Fruit fly (Drosophila melanogaster) whole organism, embryonic: Measurements from ENCODE around the gene mon2.

Experiments
- ATbp ChIP-seq: fragments of 200-800 bp; sonication (Bioruptor generic); optimal IDR thresholded peaks from 2 replicates; lab custom pipeline; 2017; ENCODE audit warnings: missing biosample characterization, mild to moderate bottlenecking, missing genetic modification characterization, missing genetic modification reagents
- Atf-2 ChIP-seq: fragments of 200-800 bp; sonication (Bioruptor generic); optimal IDR thresholded peaks from 2 replicates; lab custom pipeline; 2016; ENCODE audit warnings: missing biosample characterization, missing genetic modification characterization
- Blimp-1 ChIP-seq: fragments of 200-800 bp; sonication (Bioruptor generic); optimal IDR thresholded peaks from 3 replicates; lab custom pipeline; 2018; ENCODE audit warnings: missing biosample characterization, missing genetic modification characterization, mild to moderate bottlenecking, moderate library complexity, missing genetic modification reagents
- CG1024 ChIP-seq: fragments of 200-800 bp; sonication (Bioruptor generic); IDR thresholded peaks from 2 replicates; pipeline ENCODE4 v1.3.6; 2022; ENCODE audit warnings: missing biosample characterization, missing genetic modification characterization
- CG10431 ChIP-seq: fragments of 200-800 bp; sonication (Bioruptor generic); optimal IDR thresholded peaks from 3 replicates; lab custom pipeline; 2018; ENCODE audit warnings: missing biosample characterization, mild to moderate bottlenecking, missing genetic modification characterization
- CG12104 ChIP-seq: fragments of 200-800 bp; sonication (Bioruptor generic); optimal IDR thresholded peaks from 3 replicates; lab custom pipeline; 2016; ENCODE audit warnings: missing biosample characterization, missing genetic modification characterization
- CG12391 ChIP-seq: fragments of 200-800 bp; sonication (Bioruptor generic); optimal IDR thresholded peaks from 3 replicates; lab custom pipeline; 2018; ENCODE audit warnings: missing biosample characterization, mild to moderate bottlenecking, missing genetic modification characterization, moderate library complexity
- CG13624 ChIP-seq: fragments of 200-800 bp; sonication (Bioruptor generic); optimal IDR thresholded peaks from 2 replicates; lab custom pipeline; 2016; ENCODE audit warnings: missing biosample characterization, missing genetic modification characterization
- CG15073 ChIP-seq: fragments of 200-800 bp; sonication (Bioruptor generic); optimal IDR thresholded peaks from 2 replicates; lab custom pipeline; 2016; ENCODE audit warnings: missing biosample characterization, missing genetic modification characterization
- CG15601 ChIP-seq: fragments of 200-800 bp; sonication (Bioruptor generic); optimal IDR thresholded peaks from 3 replicates; lab custom pipeline; 2019; ENCODE audit warnings: missing biosample characterization, mild to moderate bottlenecking, missing genetic modification characterization, moderate library complexity
- CG17612 ChIP-seq: fragments of 200-800 bp; sonication (Bioruptor generic); IDR thresholded peaks from 2 replicates; pipeline ENCODE4 v1.3.6; 2022; ENCODE audit warnings: missing biosample characterization, missing genetic modification characterization
- CG17802 ChIP-seq: fragments of 200-800 bp; sonication (Bioruptor generic); optimal IDR thresholded peaks from 2 replicates; lab custom pipeline; 2018; ENCODE audit warnings: missing biosample characterization, mild to moderate bottlenecking, missing genetic modification characterization, moderate library complexity
- CG18262 ChIP-seq: fragments of 200-800 bp; optimal IDR thresholded peaks from 3 replicates; lab custom pipeline; 2019; ENCODE audit warnings: missing biosample characterization, mild to moderate bottlenecking, missing genetic modification characterization, moderate library complexity
- CG18764 ChIP-seq: fragments of 200-800 bp; sonication (Bioruptor generic); optimal IDR thresholded peaks from 3 replicates; lab custom pipeline; 2016; ENCODE audit warnings: missing biosample characterization, missing genetic modification characterization
- CG32532 ChIP-seq: fragments of 200-800 bp; sonication (Bioruptor generic); IDR thresholded peaks from 2 replicates; pipeline ENCODE4 v1.3.6; 2022; ENCODE audit warnings: missing biosample characterization, missing genetic modification characterization
- CG33557 ChIP-seq: fragments of 200-800 bp; sonication (Bioruptor generic); optimal IDR thresholded peaks from 2 replicates; lab custom pipeline; 2019; ENCODE audit warnings: missing biosample characterization, mild to moderate bottlenecking, missing genetic modification characterization, moderate library complexity
- CG3995 ChIP-seq: fragments of 200-800 bp; sonication (Bioruptor generic); optimal IDR thresholded peaks from 3 replicates; lab custom pipeline; 2016; ENCODE audit warnings: missing biosample characterization, missing genetic modification characterization
- CG6791 ChIP-seq: fragments of 200-800 bp; sonication (Bioruptor generic); IDR thresholded peaks from 3 replicates; pipeline ENCODE4 v1.3.6; 2022; ENCODE audit warnings: missing biosample characterization, missing genetic modification characterization; ENCODE audit not compliant: partially characterized antibody
- CG6854 ChIP-seq: fragments of 200-800 bp; sonication (Bioruptor generic); optimal IDR thresholded peaks from 3 replicates; lab custom pipeline; 2017; ENCODE audit warnings: missing biosample characterization, mild to moderate bottlenecking, missing genetic modification characterization
- CG8765 ChIP-seq: fragments of 200-800 bp; sonication (Bioruptor generic); IDR thresholded peaks from 2 replicates; pipeline ENCODE4 v1.3.6; 2022; ENCODE audit warnings: missing biosample characterization, missing genetic modification characterization
- Dip2 ChIP-seq: fragments of 200-800 bp; sonication (Bioruptor generic); IDR thresholded peaks from 2 replicates; pipeline ENCODE4 v1.3.6; 2022; ENCODE audit warnings: missing biosample characterization, missing genetic modification characterization
- Gug ChIP-seq: fragments of 200-800 bp; sonication (Bioruptor generic); IDR thresholded peaks from 4 replicates; pipeline ENCODE4 v1.3.6; 2022; ENCODE audit warnings: missing biosample characterization, missing genetic modification characterization
- Hmr ChIP-seq: fragments of 200-800 bp; sonication (Bioruptor generic); optimal IDR thresholded peaks from 3 replicates; lab custom pipeline; 2017; ENCODE audit warnings: mild to moderate bottlenecking, missing biosample characterization, missing genetic modification reagents, missing genetic modification characterization
- Jarid2 ChIP-seq: fragments of 200-800 bp; sonication (Bioruptor generic); optimal IDR thresholded peaks from 3 replicates; lab custom pipeline; 2017; ENCODE audit warnings: mild to moderate bottlenecking, missing biosample characterization, missing genetic modification reagents, missing genetic modification characterization
- Mad ChIP-seq: fragments of 200-800 bp; sonication (Bioruptor generic); optimal IDR thresholded peaks from 2 replicates; lab custom pipeline; 2016; ENCODE audit warnings: missing biosample characterization, missing genetic modification characterization
- NfI ChIP-seq: fragments of 200-800 bp; sonication (Bioruptor generic); optimal IDR thresholded peaks from 3 replicates; lab custom pipeline; 2018; ENCODE audit warnings: missing biosample characterization, mild to moderate bottlenecking, missing genetic modification characterization, moderate library complexity
- Rfx ChIP-seq: fragments of 200-800 bp; sonication (Bioruptor generic); IDR thresholded peaks from 2 replicates; pipeline ENCODE4 v1.3.6; 2022; ENCODE audit warnings: missing biosample characterization, missing genetic modification characterization
- Stat92E ChIP-seq, 3 experiments: fragments of >200 bp in 2 of 3; fragments of 200-800 bp in 1 of 3; sonication (Bioruptor generic) in 1 of 3; optimal IDR thresholded peaks; 2 replicates each; lab custom pipeline; 2017 to 2019; ENCODE audit warnings: missing biosample characterization in 3 of 3, missing genetic modification characterization in 3 of 3, mild to moderate bottlenecking in 1 of 3, moderate library complexity in 1 of 3
- Taf1 ChIP-seq: fragments of 200-800 bp; sonication (Bioruptor generic); IDR thresholded peaks from 2 replicates; pipeline ENCODE4 v1.3.6; 2022; ENCODE audit warnings: missing biosample characterization, missing genetic modification characterization
- da ChIP-seq: fragments of 200-800 bp; sonication (Bioruptor generic); optimal IDR thresholded peaks from 2 replicates; lab custom pipeline; 2016; ENCODE audit warnings: missing biosample characterization, missing genetic modification characterization
- dan ChIP-seq: fragments of 200-800 bp; sonication (Bioruptor generic); IDR thresholded peaks from 2 replicates; pipeline ENCODE4 v1.3.6; 2022; ENCODE audit warnings: missing biosample characterization, missing genetic modification characterization
- dati ChIP-seq: fragments of 200-800 bp; sonication (Bioruptor generic); IDR thresholded peaks from 2 replicates; pipeline ENCODE4 v1.3.6; 2022; ENCODE audit warnings: missing biosample characterization, missing genetic modification characterization
- dm ChIP-seq: fragments of 200-800 bp; sonication (Bioruptor generic); optimal IDR thresholded peaks from 3 replicates; lab custom pipeline; 2016; ENCODE audit warnings: missing biosample characterization, missing genetic modification characterization
- gfzf ChIP-seq: fragments of 200-800 bp; sonication (Bioruptor generic); optimal IDR thresholded peaks from 2 replicates; lab custom pipeline; 2016; ENCODE audit warnings: missing biosample characterization, mild to moderate bottlenecking, missing genetic modification characterization, moderate library complexity
- gsb ChIP-seq: fragments of 200-800 bp; sonication (Bioruptor generic); IDR thresholded peaks from 2 replicates; pipeline ENCODE4 v1.3.6; 2022; ENCODE audit warnings: missing biosample characterization, missing genetic modification characterization
- her ChIP-seq: fragments of 200-800 bp; sonication (Bioruptor generic); optimal IDR thresholded peaks from 2 replicates; lab custom pipeline; 2016; ENCODE audit warnings: missing biosample characterization, missing genetic modification characterization
- klu ChIP-seq: fragments of 200-800 bp; sonication (Bioruptor generic); IDR thresholded peaks from 2 replicates; pipeline ENCODE4 v1.3.6; 2022; ENCODE audit warnings: missing biosample characterization, missing genetic modification characterization
- lab ChIP-seq: fragments of 200-800 bp; sonication (Bioruptor generic); optimal IDR thresholded peaks from 3 replicates; lab custom pipeline; 2017; ENCODE audit warnings: missing biosample characterization, missing genetic modification characterization, mild to moderate bottlenecking, moderate library complexity, missing genetic modification reagents
- lmd ChIP-seq: fragments of 200-800 bp; sonication (Bioruptor generic); IDR thresholded peaks from 2 replicates; pipeline ENCODE4 v1.3.6; 2022; ENCODE audit warnings: missing biosample characterization, missing genetic modification characterization
- nmo ChIP-seq: fragments of 200-800 bp; sonication (Bioruptor generic); optimal IDR thresholded peaks from 2 replicates; lab custom pipeline; 2018; ENCODE audit warnings: missing biosample characterization, mild to moderate bottlenecking, missing genetic modification characterization, moderate library complexity
- rib ChIP-seq: fragments of 200-800 bp; sonication (Bioruptor generic); IDR thresholded peaks from 2 replicates; pipeline ENCODE4 v1.3.6; 2022; ENCODE audit warnings: missing biosample characterization, missing genetic modification characterization
- ro ChIP-seq: fragments of 200-800 bp; sonication (Bioruptor generic); IDR thresholded peaks from 2 replicates; pipeline ENCODE4 v1.3.6; 2022; ENCODE audit warnings: missing biosample characterization, missing genetic modification characterization
- run ChIP-seq: fragments of 200-800 bp; sonication (Bioruptor generic); optimal IDR thresholded peaks from 3 replicates; lab custom pipeline; 2018; ENCODE audit warnings: missing biosample characterization, mild to moderate bottlenecking, missing genetic modification characterization
- sima ChIP-seq: fragments of 200-800 bp; sonication (Bioruptor generic); optimal IDR thresholded peaks from 2 replicates; lab custom pipeline; 2016; ENCODE audit warnings: missing biosample characterization, missing genetic modification characterization
- sob ChIP-seq: fragments of 200-800 bp; sonication (Bioruptor generic); IDR thresholded peaks from 2 replicates; pipeline ENCODE4 v1.3.6; 2022; ENCODE audit warnings: missing biosample characterization, missing genetic modification characterization
- sqz ChIP-seq: fragments of 200-800 bp; sonication (Bioruptor generic); optimal IDR thresholded peaks from 3 replicates; lab custom pipeline; 2018; ENCODE audit warnings: missing biosample characterization, mild to moderate bottlenecking, missing genetic modification characterization
- stc ChIP-seq: fragments of 200-800 bp; sonication (Bioruptor generic); IDR thresholded peaks from 2 replicates; pipeline ENCODE4 v1.3.6; 2022; ENCODE audit warnings: missing biosample characterization, missing genetic modification characterization
- sug ChIP-seq: fragments of 200-800 bp; optimal IDR thresholded peaks from 2 replicates; lab custom pipeline; 2019; ENCODE audit warnings: missing biosample characterization, mild to moderate bottlenecking, missing genetic modification characterization, moderate library complexity
- tgo ChIP-seq: fragments of 200-800 bp; sonication (Bioruptor generic); IDR thresholded peaks from 3 replicates; pipeline ENCODE4 v1.3.6; 2022; ENCODE audit warnings: missing biosample characterization, missing genetic modification characterization

mon2 gene

DNA sequence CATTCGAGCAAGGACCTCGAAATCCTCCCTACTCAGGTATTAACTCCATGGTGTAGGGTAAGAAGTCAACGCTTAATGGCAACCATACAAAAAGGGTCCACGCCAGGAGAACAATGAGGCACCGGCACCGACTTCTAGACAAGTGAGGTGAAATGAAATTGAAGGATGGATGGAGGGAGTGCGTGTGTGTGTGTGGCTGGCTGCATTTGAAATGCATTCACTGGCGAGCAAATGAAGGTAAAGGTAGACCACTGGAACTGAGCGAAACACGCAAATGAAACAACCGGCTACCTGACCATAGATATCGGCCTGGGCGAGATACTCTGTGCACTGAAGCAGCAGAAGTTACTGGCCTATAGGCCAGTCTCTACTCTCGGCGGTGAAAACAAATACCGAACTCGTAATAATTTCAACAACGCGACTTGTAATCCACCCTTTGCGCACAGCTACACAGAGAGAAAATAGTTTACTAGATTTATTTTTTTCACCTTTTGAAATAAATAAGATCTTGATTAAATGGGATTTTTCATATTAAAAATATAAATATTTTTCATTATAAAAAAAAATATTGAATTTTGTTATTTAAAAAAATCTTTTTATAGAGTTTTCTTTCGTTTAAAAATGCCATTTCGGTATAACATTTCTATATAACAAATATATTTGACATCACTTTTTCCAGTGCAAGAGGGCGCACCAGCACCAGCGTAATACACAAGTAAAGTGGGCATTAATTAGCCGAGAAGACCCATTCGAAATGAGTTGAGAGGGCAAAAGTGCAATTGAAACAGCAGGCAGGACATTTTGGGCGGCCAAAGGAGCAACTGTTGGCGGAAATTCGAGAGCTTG, 41.9 kb downstream of the mon2 start (continued):
- TF ChIP-seq CG18764 (GFP tag; lab: Kevin White, UChicago), result no peak
- TF ChIP-seq stc (GFP tag; lab: Robert Waterston, UW), result peak; percentile 31; the same call in 1 of the 2 replicates
- TF ChIP-seq CG32532 (GFP tag; lab: Robert Waterston, UW), result no peak
- no peak for TF ChIP-seq gfzf
- TF ChIP-seq lab (GFP tag; lab: Kevin White, UChicago), result no peak
- TF ChIP-seq Dip2 (GFP tag; lab: Robert Waterston, UW), result no peak
- TF ChIP-seq dan (GFP tag; lab: Robert Waterston, UW), result no peak
- no peak for TF ChIP-seq CG17802 (tag; lab: Kevin White, UChicago)
- no peak for TF ChIP-seq dati
- TF ChIP-seq CG6854 (GFP tag; lab: Kevin White, UChicago), result peak; percentile 41
- no peak for TF ChIP-seq her
- no peak for TF ChIP-seq CG15073 (GFP tag; lab: Kevin White, UChicago)
- TF ChIP-seq run, result peak; percentile 73
- TF ChIP-seq ro, result peak; percentile 48
- peak; percentile 82 for TF ChIP-seq Blimp-1 (GFP tag; lab: Kevin White, UChicago)
- TF ChIP-seq sqz (GFP tag; lab: Kevin White, UChicago), result peak; percentile 63
- TF ChIP-seq Gug (GFP tag; lab: Robert Waterston, UW), result no peak
- peak; percentile 88 for TF ChIP-seq Hmr (GFP tag; lab: Kevin White, UChicago)
- TF ChIP-seq lmd (GFP tag; lab: Robert Waterston, UW), result peak; percentile 91
- TF ChIP-seq tgo (GFP tag; lab: Robert Waterston, UW), result peak; percentile 92
- TF ChIP-seq Jarid2, result no peak
- TF ChIP-seq sob (GFP tag; lab: Robert Waterston, UW), result peak; percentile 84
- TF ChIP-seq gsb (GFP tag; lab: Robert Waterston, UW), result no peak
- TF ChIP-seq CG12391 (tag; lab: Kevin White, UChicago), result peak; percentile 91
- TF ChIP-seq ATbp (GFP tag; lab: Kevin White, UChicago), result peak; percentile 81
- peak; percentile 87 for TF ChIP-seq CG33557 (GFP tag; lab: Kevin White, UChicago)
- peak; percentile 69 for TF ChIP-seq CG15601 (tag; lab: Kevin White, UChicago)
- no peak for TF ChIP-seq CG17612 (GFP tag; lab: Robert Waterston, UW)
- no peak for TF ChIP-seq Stat92E (GFP tag; optimal IDR thresholded peaks at IDR 0.05; lab: Kevin White, UChicago)
- TF ChIP-seq klu (GFP tag; lab: Robert Waterston, UW), result peak; percentile 85
- TF ChIP-seq sug (tag; lab: Kevin White, UChicago), result no peak
- TF ChIP-seq rib (GFP tag; lab: Robert Waterston, UW), result peak; percentile 21; the same call in 1 of the 2 replicates
- no peak for TF ChIP-seq Atf-2 (GFP tag; lab: Kevin White, UChicago)
- TF ChIP-seq sima (GFP tag; lab: Kevin White, UChicago), result no peak
- TF ChIP-seq Mad (GFP tag; lab: Kevin White, UChicago), result peak; percentile 62
- TF ChIP-seq CG3995 (GFP tag; lab: Kevin White, UChicago), result no peak
- TF ChIP-seq da, result no peak
- no peak for TF ChIP-seq CG12104 (GFP tag; lab: Kevin White, UChicago)
- peak; percentile 54 for TF ChIP-seq NfI (GFP tag; lab: Kevin White, UChicago)
- no peak for TF ChIP-seq CG6791 (GFP tag; lab: Robert Waterston, UW)
- TF ChIP-seq CG8765 (GFP tag; lab: Robert Waterston, UW), result 0 out of 2 replicates have a peak, but pooled peaks have one; percentile 23
- TF ChIP-seq Taf1 (GFP tag; lab: Robert Waterston, UW), result 0 out of 2 replicates have a peak, but pooled peaks have one; percentile 6
- TF ChIP-seq dm, result no peak
- TF ChIP-seq nmo (GFP tag; lab: Kevin White, UChicago), result peak; percentile 76
- peak; percentile 23 for TF ChIP-seq CG10431 (GFP tag; lab: Kevin White, UChicago)
- peak; percentile 74; the same call in 1 of the 2 replicates for TF ChIP-seq CG1024
- TF ChIP-seq CG13624 (GFP tag; lab: Kevin White, UChicago), result no peak
- peak; percentile 79 for TF ChIP-seq Rfx (GFP tag; lab: Robert Waterston, UW)
- peak; percentile 91 for TF ChIP-seq CG18262 (tag; lab: Kevin White, UChicago)
